Worm (Caenorhabditis elegans): ENCODE results near the gene his-61.

The his-61 gene

ce11 chrIV:7500924-7501323, 14.9 kb upstream of the his-61 start:
- TF ChIP-seq unc-62 (GFP tag; optimal IDR thresholded peaks at IDR 0.05): no peak
- TF ChIP-seq hlh-1 (tag; optimal IDR thresholded peaks at IDR 0.05): no peak
- TF ChIP-seq ceh-83 (GFP tag; optimal IDR thresholded peaks at IDR 0.05): no peak
- TF ChIP-seq M03D4.4 (tag; optimal IDR thresholded peaks at IDR 0.05): no peak
- TF ChIP-seq lsy-2 (tag; optimal IDR thresholded peaks at IDR 0.05): no peak
- no peak for TF ChIP-seq flh-1 (GFP tag; optimal IDR thresholded peaks at IDR 0.05)
- no peak for TF ChIP-seq drap-1 (GFP tag; optimal IDR thresholded peaks at IDR 0.05)
- no peak for TF ChIP-seq unc-39 (tag; optimal IDR thresholded peaks at IDR 0.05)
- TF ChIP-seq blmp-1 (tag; optimal IDR thresholded peaks at IDR 0.05): no peak
- TF ChIP-seq sptf-1 (tag; optimal IDR thresholded peaks at IDR 0.05): no peak
- no peak for TF ChIP-seq mab-5 (tag; optimal IDR thresholded peaks at IDR 0.05)
- no peak for TF ChIP-seq unc-120 (tag; optimal IDR thresholded peaks at IDR 0.05; ENCODE audit: poor library complexity, severe bottlenecking)
- TF ChIP-seq tbx-8 (GFP tag; optimal IDR thresholded peaks at IDR 0.05): no peak
- no peak for TF ChIP-seq ham-2 (GFP tag; optimal IDR thresholded peaks at IDR 0.05)
- no peak for TF ChIP-seq ces-1 (GFP tag; optimal IDR thresholded peaks at IDR 0.05)
- no peak for TF ChIP-seq lin-32 (GFP tag; optimal IDR thresholded peaks at IDR 0.05)
- TF ChIP-seq ceh-39 (tag; optimal IDR thresholded peaks at IDR 0.05): no peak
- no peak for TF ChIP-seq elt-3 (tag; optimal IDR thresholded peaks at IDR 0.05)
- TF ChIP-seq mep-1 (tag; optimal IDR thresholded peaks at IDR 0.05): no peak

- no peak for TF ChIP-seq mep-1 (tag; optimal IDR thresholded peaks at IDR 0.05)
- TF ChIP-seq snpc-4 (tag; optimal IDR thresholded peaks at IDR 0.05): no peak
- no peak for TF ChIP-seq flh-1 (GFP tag; optimal IDR thresholded peaks at IDR 0.05)
- no peak for TF ChIP-seq mls-2 (tag; optimal IDR thresholded peaks at IDR 0.05)
- no peak for TF ChIP-seq nhr-2 (tag; optimal IDR thresholded peaks at IDR 0.05)
- no peak for TF ChIP-seq tbx-8 (GFP tag; optimal IDR thresholded peaks at IDR 0.05)
- TF ChIP-seq nhr-28 (tag; optimal IDR thresholded peaks at IDR 0.05): no peak
- no peak for TF ChIP-seq unc-39 (tag; optimal IDR thresholded peaks at IDR 0.05)
- TF ChIP-seq nhr-237 (tag; optimal IDR thresholded peaks at IDR 0.05): no peak
- no peak for TF ChIP-seq lin-32 (GFP tag; optimal IDR thresholded peaks at IDR 0.05)
- no peak for TF ChIP-seq elt-1 (tag; optimal IDR thresholded peaks at IDR 0.05; ENCODE audit: borderline replicate concordance, insufficient read depth)
- no peak for TF ChIP-seq ceh-43 (GFP tag; optimal IDR thresholded peaks at IDR 0.05)
- TF ChIP-seq ztf-11 (tag; optimal IDR thresholded peaks at IDR 0.05): no peak
- TF ChIP-seq elt-3 (tag; optimal IDR thresholded peaks at IDR 0.05): no peak
- TF ChIP-seq drap-1 (GFP tag; optimal IDR thresholded peaks at IDR 0.05): no peak
- TF ChIP-seq pha-4 (tag; optimal IDR thresholded peaks at IDR 0.05): no peak
These were observed 13.3 kb upstream of the his-61 start for ce11 chrIV:7499302-7499701.

DNA sequence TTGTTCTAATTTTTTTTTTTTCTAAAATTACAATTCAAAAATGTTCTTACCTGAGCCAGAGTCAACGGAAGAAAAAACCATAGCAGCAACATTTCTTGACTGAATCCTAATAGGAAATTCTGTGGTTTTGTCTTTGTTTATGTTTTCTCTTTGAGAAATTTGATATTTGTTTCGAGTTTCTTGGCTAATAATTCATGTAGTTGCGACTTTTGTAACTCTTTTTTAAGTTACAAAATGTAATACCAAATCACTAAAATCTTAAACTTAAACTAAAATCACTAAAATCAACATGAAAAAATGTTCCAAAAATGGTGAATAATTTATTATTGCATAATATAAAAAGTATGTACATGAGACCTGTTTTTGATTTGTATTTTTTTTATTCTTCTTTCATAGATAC, 11.7 kb upstream of the his-61 start, which contains the start of gene egas-4:
TSS of gene egas-4 (minus strand) at position 101 of the 400 bp plus-strand sequence.
- TF ChIP-seq ham-2 (GFP tag; optimal IDR thresholded peaks at IDR 0.05) (no peak), unc-39 (tag; optimal IDR thresholded peaks at IDR 0.05) (no peak), nhr-237 (tag; optimal IDR thresholded peaks at IDR 0.05) (no peak), tbx-8 (GFP tag; optimal IDR thresholded peaks at IDR 0.05) (no peak), ceh-83 (GFP tag; optimal IDR thresholded peaks at IDR 0.05) (no peak)

DNA sequence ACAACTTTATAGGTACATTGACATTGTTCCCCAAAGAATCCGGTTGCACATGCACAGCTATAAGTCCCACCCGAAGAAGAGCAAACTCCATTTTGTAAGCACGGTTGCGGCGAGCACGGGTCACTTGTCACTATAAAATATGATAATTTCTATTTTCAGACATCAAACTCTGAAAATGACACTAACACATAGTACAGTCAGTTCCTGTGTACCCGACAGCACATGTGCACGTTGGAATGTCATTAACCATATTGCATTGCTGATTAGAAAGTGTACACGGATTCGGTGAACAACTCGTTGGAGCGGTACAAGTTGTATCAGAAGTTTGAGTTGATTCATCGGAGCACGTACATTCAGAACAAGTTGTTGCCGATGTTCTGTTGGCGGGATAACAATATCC, 11.2 kb upstream of the his-61 start:
- no peak for TF ChIP-seq sem-2 (GFP tag; optimal IDR thresholded peaks at IDR 0.05)
- TF ChIP-seq ceh-39 (tag; optimal IDR thresholded peaks at IDR 0.05): no peak
- TF ChIP-seq mep-1 (tag; optimal IDR thresholded peaks at IDR 0.05): no peak
- TF ChIP-seq lin-13 (tag; optimal IDR thresholded peaks at IDR 0.05): no peak
- TF ChIP-seq nhr-237 (tag; optimal IDR thresholded peaks at IDR 0.05): no peak
- no peak for TF ChIP-seq unc-120 (tag; optimal IDR thresholded peaks at IDR 0.05; ENCODE audit: poor library complexity, severe bottlenecking)
- TF ChIP-seq blmp-1 (tag; optimal IDR thresholded peaks at IDR 0.05): no peak
- TF ChIP-seq flh-1 (GFP tag; optimal IDR thresholded peaks at IDR 0.05): no peak
- TF ChIP-seq lin-32 (GFP tag; optimal IDR thresholded peaks at IDR 0.05): no peak
- no peak for TF ChIP-seq snpc-4 (tag; optimal IDR thresholded peaks at IDR 0.05)
- TF ChIP-seq cnd-1 (tag; optimal IDR thresholded peaks at IDR 0.05): no peak
- no peak for TF ChIP-seq unc-39 (tag; optimal IDR thresholded peaks at IDR 0.05)
- no peak for TF ChIP-seq elt-3 (tag; optimal IDR thresholded peaks at IDR 0.05)
- TF ChIP-seq drap-1 (GFP tag; optimal IDR thresholded peaks at IDR 0.05): no peak
- TF ChIP-seq mab-5 (tag; optimal IDR thresholded peaks at IDR 0.05): no peak
- no peak for TF ChIP-seq tbx-8 (GFP tag; optimal IDR thresholded peaks at IDR 0.05)
- no peak for TF ChIP-seq zip-8 (tag; optimal IDR thresholded peaks at IDR 0.05)
- no peak for TF ChIP-seq nhr-2 (tag; optimal IDR thresholded peaks at IDR 0.05)
- no peak for TF ChIP-seq M03D4.4 (tag; optimal IDR thresholded peaks at IDR 0.05)
